Fruit fly (Drosophila melanogaster) whole organism, embryonic: ENCODE results near the gene CG12081.

Experiments
- Asciz ChIP-seq: fragments of 200-800 bp; sonication (Bioruptor generic); optimal IDR thresholded peaks from 2 replicates; lab custom pipeline; 2017; ENCODE audit warnings: missing biosample characterization, mild to moderate bottlenecking, missing genetic modification characterization, missing genetic modification reagents
- B-H1 ChIP-seq: fragments of 200-800 bp; sonication (Bioruptor generic); IDR thresholded peaks from 3 replicates; pipeline ENCODE4 v1.3.6; 2022; ENCODE audit warnings: missing biosample characterization, missing genetic modification characterization
- BEAF-32 ChIP-seq: fragments of 200-800 bp; sonication (Bioruptor generic); optimal IDR thresholded peaks from 3 replicates; lab custom pipeline; 2017; ENCODE audit warnings: missing biosample characterization, missing genetic modification characterization, mild to moderate bottlenecking, moderate library complexity, missing genetic modification reagents
- CG10462 ChIP-seq: fragments of 200-800 bp; sonication (Bioruptor generic); optimal IDR thresholded peaks from 2 replicates; lab custom pipeline; 2016; ENCODE audit warnings: missing biosample characterization, missing genetic modification characterization
- CG11247 ChIP-seq: fragments of 200-800 bp; sonication (Bioruptor generic); IDR thresholded peaks from 2 replicates; pipeline ENCODE4 v1.3.6; 2022; ENCODE audit warnings: missing biosample characterization, missing genetic modification characterization
- CG12942 ChIP-seq: fragments of 200-800 bp; sonication (Bioruptor generic); optimal IDR thresholded peaks from 3 replicates; lab custom pipeline; 2016; ENCODE audit warnings: missing biosample characterization, missing genetic modification characterization
- CG13123 ChIP-seq: fragments of 200-800 bp; sonication (Bioruptor generic); optimal IDR thresholded peaks from 2 replicates; lab custom pipeline; 2016; ENCODE audit warnings: missing biosample characterization, missing genetic modification characterization
- CG1603 ChIP-seq: fragments of 200-800 bp; sonication (Bioruptor generic); optimal IDR thresholded peaks from 2 replicates; lab custom pipeline; 2019; ENCODE audit warnings: missing biosample characterization, mild to moderate bottlenecking, missing genetic modification characterization, moderate library complexity
- CG16779 ChIP-seq: fragments of 200-800 bp; sonication (Bioruptor generic); IDR thresholded peaks from 2 replicates; pipeline ENCODE4 v1.3.6; 2022; ENCODE audit warnings: missing biosample characterization, missing genetic modification characterization
- CG17186 ChIP-seq: fragments of 200-800 bp; sonication (Bioruptor generic); optimal IDR thresholded peaks from 3 replicates; lab custom pipeline; 2017; ENCODE audit warnings: missing biosample characterization, missing genetic modification reagents, missing genetic modification characterization
- CG17568 ChIP-seq: fragments of 200-800 bp; sonication (Bioruptor generic); optimal IDR thresholded peaks from 2 replicates; lab custom pipeline; 2018; ENCODE audit warnings: missing biosample characterization, mild to moderate bottlenecking, missing genetic modification characterization, moderate library complexity
- CG17802 ChIP-seq: fragments of 200-800 bp; sonication (Bioruptor generic); optimal IDR thresholded peaks from 2 replicates; lab custom pipeline; 2018; ENCODE audit warnings: missing biosample characterization, mild to moderate bottlenecking, missing genetic modification characterization, moderate library complexity
- CG31441 ChIP-seq: fragments of 200-800 bp; sonication (Bioruptor generic); IDR thresholded peaks from 2 replicates; pipeline ENCODE4 v1.3.6; 2022; ENCODE audit warnings: missing biosample characterization, missing genetic modification characterization
- CG3163 ChIP-seq: fragments of 200-800 bp; sonication (Bioruptor generic); optimal IDR thresholded peaks from 3 replicates; lab custom pipeline; 2016; ENCODE audit warnings: missing biosample characterization, missing genetic modification characterization
- CG32767 ChIP-seq: fragments of 200-800 bp; sonication (Bioruptor generic); IDR thresholded peaks from 2 replicates; pipeline ENCODE4 v1.3.6; 2022; ENCODE audit warnings: missing biosample characterization, missing genetic modification characterization
- CG33557 ChIP-seq: fragments of 200-800 bp; sonication (Bioruptor generic); optimal IDR thresholded peaks from 2 replicates; lab custom pipeline; 2019; ENCODE audit warnings: missing biosample characterization, mild to moderate bottlenecking, missing genetic modification characterization, moderate library complexity
- CG4282 ChIP-seq: fragments of 200-800 bp; sonication (Bioruptor generic); optimal IDR thresholded peaks from 2 replicates; lab custom pipeline; 2016; ENCODE audit warnings: missing biosample characterization, missing genetic modification characterization
- CG4730 ChIP-seq: fragments of 200-800 bp; sonication (Bioruptor generic); IDR thresholded peaks from 2 replicates; pipeline ENCODE4 v1.3.6; 2022; ENCODE audit warnings: missing biosample characterization, missing genetic modification characterization
- CG8388 ChIP-seq: fragments of 200-800 bp; sonication (Bioruptor generic); optimal IDR thresholded peaks from 2 replicates; lab custom pipeline; 2019; ENCODE audit warnings: missing biosample characterization, mild to moderate bottlenecking, missing genetic modification characterization, moderate library complexity
- CG8944 ChIP-seq: fragments of 200-800 bp; sonication (Bioruptor generic); optimal IDR thresholded peaks from 3 replicates; lab custom pipeline; 2016; ENCODE audit warnings: missing biosample characterization, missing genetic modification characterization
- Camta ChIP-seq: fragments of 200-800 bp; sonication (Bioruptor generic); optimal IDR thresholded peaks from 2 replicates; lab custom pipeline; 2016; ENCODE audit warnings: missing biosample characterization, missing genetic modification characterization
- CkIIα-i1 ChIP-seq: fragments of 200-800 bp; sonication (Bioruptor generic); IDR thresholded peaks from 2 replicates; pipeline ENCODE4 v1.3.6; 2022; ENCODE audit warnings: missing biosample characterization, missing genetic modification characterization
- D19B ChIP-seq: fragments of 200-800 bp; sonication (Bioruptor generic); optimal IDR thresholded peaks from 2 replicates; lab custom pipeline; 2017; ENCODE audit warnings: missing biosample characterization, mild to moderate bottlenecking, missing genetic modification characterization
- Dbx ChIP-seq: fragments of 200-800 bp; sonication (Bioruptor generic); IDR thresholded peaks from 3 replicates; pipeline ENCODE4 v1.3.6; 2022; ENCODE audit warnings: missing biosample characterization, missing genetic modification characterization
- Deaf1 ChIP-seq: fragments of 200-800 bp; optimal IDR thresholded peaks from 3 replicates; lab custom pipeline; 2019; ENCODE audit warnings: missing biosample characterization, mild to moderate bottlenecking, missing genetic modification characterization, moderate library complexity
- Gug ChIP-seq: fragments of 200-800 bp; sonication (Bioruptor generic); IDR thresholded peaks from 4 replicates; pipeline ENCODE4 v1.3.6; 2022; ENCODE audit warnings: missing biosample characterization, missing genetic modification characterization
- H15 ChIP-seq: fragments of 200-800 bp; sonication (Bioruptor generic); IDR thresholded peaks from 3 replicates; pipeline ENCODE4 v1.3.6; 2022; ENCODE audit warnings: missing biosample characterization, missing genetic modification characterization
- HHEX ChIP-seq: fragments of 200-800 bp; sonication (Bioruptor generic); optimal IDR thresholded peaks from 3 replicates; lab custom pipeline; 2017; ENCODE audit warnings: missing biosample characterization, mild to moderate bottlenecking, missing genetic modification characterization, missing genetic modification reagents
- Hmr ChIP-seq: fragments of 200-800 bp; sonication (Bioruptor generic); optimal IDR thresholded peaks from 3 replicates; lab custom pipeline; 2017; ENCODE audit warnings: mild to moderate bottlenecking, missing biosample characterization, missing genetic modification reagents, missing genetic modification characterization
- MESR4 ChIP-seq: fragments of 200-800 bp; sonication (Bioruptor generic); optimal IDR thresholded peaks from 2 replicates; lab custom pipeline; 2018; ENCODE audit warnings: missing biosample characterization, mild to moderate bottlenecking, missing genetic modification characterization, moderate library complexity
- Mrtf ChIP-seq: fragments of 200-800 bp; sonication (Bioruptor generic); IDR thresholded peaks from 3 replicates; pipeline ENCODE4 v1.3.6; 2022; ENCODE audit warnings: missing biosample characterization, missing genetic modification characterization
- NC2β ChIP-seq: fragments of 200-800 bp; sonication (Bioruptor generic); optimal IDR thresholded peaks from 2 replicates; lab custom pipeline; 2016; ENCODE audit warnings: missing biosample characterization, missing genetic modification characterization
- Side ChIP-seq: fragments of 200-800 bp; sonication (Bioruptor generic); optimal IDR thresholded peaks from 2 replicates; lab custom pipeline; 2016; ENCODE audit warnings: missing biosample characterization, missing genetic modification characterization
- Sry-β ChIP-seq: fragments of 200-800 bp; sonication (Bioruptor generic); optimal IDR thresholded peaks from 2 replicates; lab custom pipeline; 2018; ENCODE audit warnings: missing biosample characterization, mild to moderate bottlenecking, missing genetic modification characterization, moderate library complexity
- ab ChIP-seq: fragments of 200-800 bp; sonication (Bioruptor generic); optimal IDR thresholded peaks from 2 replicates; lab custom pipeline; 2016; ENCODE audit warnings: missing biosample characterization, missing genetic modification characterization
- al ChIP-seq: fragments of 200-800 bp; sonication (Bioruptor generic); IDR thresholded peaks from 2 replicates; pipeline ENCODE4 v1.3.6; 2022; ENCODE audit warnings: missing biosample characterization, missing genetic modification characterization
- da ChIP-seq: fragments of 200-800 bp; sonication (Bioruptor generic); optimal IDR thresholded peaks from 2 replicates; lab custom pipeline; 2016; ENCODE audit warnings: missing biosample characterization, missing genetic modification characterization
- fd64A ChIP-seq: fragments of 200-800 bp; sonication (Bioruptor generic); optimal IDR thresholded peaks from 3 replicates; lab custom pipeline; 2018; ENCODE audit warnings: missing biosample characterization, mild to moderate bottlenecking, missing genetic modification characterization
- gce ChIP-seq: fragments of 200-800 bp; sonication (Bioruptor generic); IDR thresholded peaks from 3 replicates; pipeline ENCODE4 v1.3.6; 2022; ENCODE audit warnings: missing biosample characterization, missing genetic modification characterization
- gfzf ChIP-seq: fragments of 200-800 bp; sonication (Bioruptor generic); optimal IDR thresholded peaks from 2 replicates; lab custom pipeline; 2016; ENCODE audit warnings: missing biosample characterization, mild to moderate bottlenecking, missing genetic modification characterization, moderate library complexity
- jumu ChIP-seq: fragments of 200-800 bp; sonication (Bioruptor generic); optimal IDR thresholded peaks from 3 replicates; lab custom pipeline; 2016; ENCODE audit warnings: missing biosample characterization, missing genetic modification characterization
- ken ChIP-seq: fragments of 200-800 bp; sonication (Bioruptor generic); IDR thresholded peaks from 3 replicates; pipeline ENCODE4 v1.3.6; 2022; ENCODE audit warnings: missing biosample characterization, missing genetic modification characterization
- lmd ChIP-seq: fragments of 200-800 bp; sonication (Bioruptor generic); IDR thresholded peaks from 2 replicates; pipeline ENCODE4 v1.3.6; 2022; ENCODE audit warnings: missing biosample characterization, missing genetic modification characterization
- pho ChIP-seq: fragments of 200-800 bp; sonication (Bioruptor generic); optimal IDR thresholded peaks from 2 replicates; lab custom pipeline; 2016; ENCODE audit warnings: missing biosample characterization, missing genetic modification characterization
- so ChIP-seq: fragments of 200-800 bp; sonication (Bioruptor generic); IDR thresholded peaks from 3 replicates; pipeline ENCODE4 v1.3.6; 2022; ENCODE audit warnings: missing biosample characterization, missing genetic modification characterization
- trh ChIP-seq: fragments of 200-800 bp; sonication (Bioruptor generic); optimal IDR thresholded peaks from 2 replicates; lab custom pipeline; 2016; ENCODE audit warnings: missing biosample characterization, missing genetic modification characterization
- tx ChIP-seq: fragments of 200-800 bp; sonication (Bioruptor generic); optimal IDR thresholded peaks from 2 replicates; lab custom pipeline; 2016; ENCODE audit warnings: missing biosample characterization, missing genetic modification characterization
- wor ChIP-seq: fragments of 200-800 bp; sonication (Bioruptor generic); IDR thresholded peaks from 2 replicates; pipeline ENCODE4 v1.3.6; 2022; ENCODE audit warnings: missing biosample characterization, missing genetic modification characterization
- zen2 ChIP-seq: fragments of 200-800 bp; sonication (Bioruptor generic); IDR thresholded peaks from 3 replicates; pipeline ENCODE4 v1.3.6; 2022; ENCODE audit warnings: missing biosample characterization, missing genetic modification characterization; ENCODE audit not compliant: partially characterized antibody
- zfh1 ChIP-seq: fragments of 200-800 bp; sonication (Bioruptor generic); IDR thresholded peaks from 3 replicates; pipeline ENCODE4 v1.3.6; 2022; ENCODE audit warnings: missing biosample characterization, missing genetic modification characterization

Gene CG12081

dm6 chrX:8560087-8560999, 28.3 kb upstream of the CG12081 start, which contains the start of the genes CG12112 and Trf4-1 (continued):
- peak; percentile 89 for TF ChIP-seq Sry-β (GFP tag; lab: Kevin White, UChicago)
- TF ChIP-seq Mrtf = no peak
- TF ChIP-seq CG3163 = no peak
- TF ChIP-seq BEAF-32 (GFP tag; lab: Kevin White, UChicago) = peak; percentile 93
- TF ChIP-seq CG32767 (GFP tag; lab: Robert Waterston, UW) = no peak
- TF ChIP-seq trh (GFP tag; lab: Kevin White, UChicago) = no peak
- TF ChIP-seq pho (GFP tag; lab: Kevin White, UChicago) = no peak
- TF ChIP-seq wor (GFP tag; lab: Robert Waterston, UW) = no peak
- no peak for TF ChIP-seq lmd
- TF ChIP-seq so = no peak
- no peak for TF ChIP-seq CG17802 (tag; lab: Kevin White, UChicago)
- no peak for TF ChIP-seq Side
- TF ChIP-seq Asciz (GFP tag; lab: Kevin White, UChicago) = no peak
- TF ChIP-seq gfzf (GFP tag; lab: Kevin White, UChicago) = peak; percentile 63
- TF ChIP-seq Hmr (GFP tag; lab: Kevin White, UChicago) = peak; percentile 49
- TF ChIP-seq NC2β (GFP tag; lab: Kevin White, UChicago) = peak; percentile 29
- no peak for TF ChIP-seq CG4282
- TF ChIP-seq CG17568 (GFP tag; lab: Kevin White, UChicago) = no peak
- no peak for TF ChIP-seq CG10462 (GFP tag; lab: Kevin White, UChicago)
- TF ChIP-seq ab (GFP tag; lab: Kevin White, UChicago) = no peak
- TF ChIP-seq CG12942 (GFP tag; lab: Kevin White, UChicago) = no peak
- no peak for TF ChIP-seq tx
- 0 out of 3 replicates have a peak, but pooled peaks have one; percentile 34 for TF ChIP-seq zfh1 (GFP tag; lab: Robert Waterston, UW)
- TF ChIP-seq CG31441 (GFP tag; lab: Robert Waterston, UW) = peak; percentile 35; the same call in 1 of the 2 replicates
- no peak for TF ChIP-seq CG33557 (GFP tag; lab: Kevin White, UChicago)
- no peak for TF ChIP-seq al (GFP tag; lab: Robert Waterston, UW)
- no peak for TF ChIP-seq da (GFP tag; lab: Kevin White, UChicago)
- peak; percentile 69 for TF ChIP-seq CG1603
- TF ChIP-seq CG8944 (GFP tag; lab: Kevin White, UChicago) = no peak
- peak; percentile 13 for TF ChIP-seq Deaf1 (tag; lab: Kevin White, UChicago)
- no peak for TF ChIP-seq H15 (GFP tag; lab: Robert Waterston, UW)
- no peak for TF ChIP-seq D19B
- no peak for TF ChIP-seq CG16779
- TF ChIP-seq CG8388 = no peak
- no peak for TF ChIP-seq Dbx
- TF ChIP-seq zen2 (GFP tag; lab: Robert Waterston, UW) = peak; percentile 63; the same call in 2 of the 3 replicates
- TF ChIP-seq B-H1 (GFP tag; lab: Robert Waterston, UW) = no peak
- TF ChIP-seq jumu (GFP tag; lab: Kevin White, UChicago) = peak; percentile 14
- no peak for TF ChIP-seq fd64A (GFP tag; lab: Kevin White, UChicago)
- no peak for TF ChIP-seq HHEX (GFP tag; lab: Kevin White, UChicago)
- TF ChIP-seq gce (GFP tag; lab: Robert Waterston, UW) = no peak
- TF ChIP-seq CG17186 (GFP tag; lab: Kevin White, UChicago) = peak; percentile 20
- TF ChIP-seq CG4730 (GFP tag; lab: Robert Waterston, UW) = no peak
- TF ChIP-seq CG13123 (GFP tag; lab: Kevin White, UChicago) = no peak
- no peak for TF ChIP-seq ken (GFP tag; lab: Robert Waterston, UW)
- TF ChIP-seq CG11247 (GFP tag; lab: Robert Waterston, UW) = no peak
- TF ChIP-seq Gug (GFP tag; lab: Robert Waterston, UW) = no peak
- no peak for TF ChIP-seq CkIIα-i1 (GFP tag; lab: Robert Waterston, UW)
- TF ChIP-seq Camta (GFP tag; lab: Kevin White, UChicago) = no peak
- peak; percentile 90 for TF ChIP-seq MESR4
